Worm (Caenorhabditis elegans) whole organism, L4/young adult: ENCODE results near the gene srh-115.

Source experiments
- W03F9.2 ChIP-seq: fragments of 150-350 bp; optimal IDR thresholded peaks from 2 replicates; lab custom pipeline; 2014; ENCODE audit warnings: missing biosample characterization, missing genetic modification characterization
- dao-5 ChIP-seq: sonication (generic microtip); optimal IDR thresholded peaks from 2 replicates; lab custom pipeline; 2016; ENCODE audit warnings: missing genotype, missing genetic modification characterization, moderate library complexity, missing compliant biosample characterization
- him-1 ChIP-seq: sonication (generic microtip); optimal IDR thresholded peaks from 2 replicates; lab custom pipeline; 2016; ENCODE audit warnings: missing genotype, missing genetic modification reagents, missing genetic modification characterization, missing compliant biosample characterization

The srh-115 gene

DNA sequence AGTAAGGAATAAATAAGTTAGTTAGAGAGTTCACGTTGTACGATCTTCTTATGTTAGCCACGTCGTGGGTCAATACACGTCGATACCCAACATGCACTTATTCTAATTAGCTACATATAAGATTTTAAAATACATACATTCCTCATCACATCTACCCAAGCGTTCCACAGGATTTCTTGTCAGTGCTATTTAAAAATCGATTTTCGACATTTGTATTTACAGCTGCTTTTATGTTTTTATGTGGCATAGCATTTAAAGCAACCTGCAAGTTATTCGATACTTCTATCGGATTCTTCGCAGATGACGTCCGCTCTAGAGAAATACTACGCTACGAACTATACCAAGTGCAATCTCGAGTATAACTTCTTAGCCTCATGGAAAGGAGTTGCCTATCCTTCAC lies at the start of gene srh-115:
TSS of gene srh-115 (plus strand) at position 301 of the 400 bp plus-strand sequence.
- TF ChIP-seq dao-5 (tag; lab: Kevin White, UChicago) (no peak), him-1 (tag; lab: Kevin White, UChicago) (no peak), W03F9.2 (tag; lab: Kevin White, UChicago) (no peak)

ce11 chrV:17206469-17206868 lies 49.1 kb upstream of the srh-115 start:
- no peak for TF ChIP-seq dao-5 (tag; lab: Kevin White, UChicago)
- TF ChIP-seq him-1 (tag; lab: Kevin White, UChicago): no peak
- no peak for TF ChIP-seq W03F9.2 (tag; lab: Kevin White, UChicago)

DNA sequence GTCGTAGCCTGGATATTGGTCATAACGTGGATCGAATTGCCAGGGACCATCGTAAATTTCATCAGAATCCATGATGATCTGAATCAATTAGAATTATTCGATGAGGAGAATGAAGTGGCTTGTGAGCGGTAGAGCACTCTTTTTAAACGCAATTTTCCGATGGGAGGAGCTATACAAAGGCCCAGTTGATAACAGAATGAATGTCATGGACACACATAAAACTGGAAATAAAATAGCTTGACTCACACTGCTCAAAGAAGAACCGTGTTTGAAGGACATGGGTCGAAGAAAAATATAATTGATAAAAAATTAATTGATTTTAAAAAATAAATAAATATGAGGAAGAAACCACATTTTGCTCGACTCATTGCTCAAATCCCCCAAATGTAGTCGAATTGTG lies 47.5 kb upstream of the srh-115 start, which contains the start of gene Y68A4A.13:
TSS of gene Y68A4A.13 (minus strand) at position 101 of the 400 bp plus-strand sequence.
- no peak for TF ChIP-seq dao-5 (tag; lab: Kevin White, UChicago)
- no peak for TF ChIP-seq W03F9.2 (tag; lab: Kevin White, UChicago)

- TF ChIP-seq dao-5 (tag; lab: Kevin White, UChicago) (no peak), him-1 (tag; lab: Kevin White, UChicago) (no peak), W03F9.2 (tag; lab: Kevin White, UChicago) (no peak)
Observed at ce11 chrV:17211989-17212731, 43.4 kb upstream of the srh-115 start, which contains the start of gene srh-236. Gene srh-236, minus strand, starts transcription at chrV:17212039.

ce11 chrV:17212743-17213142 lies 42.8 kb upstream of the srh-115 start, which contains the start of gene srh-113:
Gene srh-113, plus strand, starts transcription at chrV:17213043.
- TF ChIP-seq him-1 (tag; lab: Kevin White, UChicago): no peak
- TF ChIP-seq W03F9.2 (tag; lab: Kevin White, UChicago): no peak
- no peak for TF ChIP-seq dao-5 (tag; lab: Kevin White, UChicago)

ce11 chrV:17215602-17216001 lies 40.0 kb upstream of the srh-115 start:
- TF ChIP-seq dao-5 (tag; lab: Kevin White, UChicago) (no peak), W03F9.2 (tag; lab: Kevin White, UChicago) (no peak), him-1 (tag; lab: Kevin White, UChicago) (no peak)

ce11 chrV:17217690-17218089 lies 37.9 kb upstream of the srh-115 start, which contains the start of gene srbc-62:
Gene srbc-62, plus strand, starts transcription at chrV:17217990.
- no peak for TF ChIP-seq dao-5 (tag; lab: Kevin White, UChicago)
- no peak for TF ChIP-seq him-1 (tag; lab: Kevin White, UChicago)
- no peak for TF ChIP-seq W03F9.2 (tag; lab: Kevin White, UChicago)

DNA sequence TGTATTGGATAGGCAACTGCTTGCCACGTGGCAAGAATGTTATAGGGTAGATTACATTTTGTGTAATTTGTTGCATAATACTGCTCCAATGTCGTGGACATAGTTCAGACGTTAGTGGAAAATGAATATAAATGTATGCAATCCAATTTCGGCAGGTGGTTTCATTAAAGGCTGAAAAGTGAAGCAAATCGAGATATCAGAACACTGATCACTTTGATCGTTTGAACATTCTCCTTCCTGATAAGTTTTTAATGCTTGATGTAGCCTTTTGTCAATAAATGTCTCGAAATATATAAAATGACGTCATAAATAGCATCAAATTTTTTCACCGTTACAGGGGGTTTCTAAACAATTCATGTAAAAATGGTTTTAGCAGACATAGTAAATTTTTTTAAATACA lies 35.2 kb upstream of the srh-115 start, which contains the start of gene srh-109:
TSS of gene srh-109 (minus strand) at position 101 of the 400 bp plus-strand sequence.
- TF ChIP-seq W03F9.2 (tag; lab: Kevin White, UChicago): no peak
- TF ChIP-seq him-1 (tag; lab: Kevin White, UChicago): no peak
- TF ChIP-seq dao-5 (tag; lab: Kevin White, UChicago): no peak

DNA sequence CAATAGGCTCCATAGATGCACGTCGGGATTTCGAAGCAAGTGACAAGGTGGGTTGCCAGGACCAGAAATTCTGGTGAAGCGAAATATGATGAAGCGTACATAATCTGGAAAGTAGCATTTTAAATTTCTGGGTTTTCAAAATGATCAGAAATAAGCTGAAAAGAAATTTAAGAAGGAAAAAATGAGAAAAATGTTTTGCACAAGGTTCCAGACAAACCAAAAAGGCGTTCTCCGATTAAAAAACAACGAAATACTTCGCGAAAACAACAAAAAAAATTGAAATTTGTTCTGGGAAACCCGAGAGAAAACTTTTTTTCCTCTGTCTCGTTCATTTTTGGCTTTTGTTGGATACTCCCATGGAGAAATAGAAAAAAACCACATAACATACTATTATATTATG lies 32.2 kb upstream of the srh-115 start, which contains the start of gene srh-252:
TSS of gene srh-252 (minus strand) at position 101 of the 400 bp plus-strand sequence.
- no peak for TF ChIP-seq him-1 (tag; lab: Kevin White, UChicago)
- no peak for TF ChIP-seq W03F9.2 (tag; lab: Kevin White, UChicago)
- TF ChIP-seq dao-5 (tag; lab: Kevin White, UChicago): no peak

DNA sequence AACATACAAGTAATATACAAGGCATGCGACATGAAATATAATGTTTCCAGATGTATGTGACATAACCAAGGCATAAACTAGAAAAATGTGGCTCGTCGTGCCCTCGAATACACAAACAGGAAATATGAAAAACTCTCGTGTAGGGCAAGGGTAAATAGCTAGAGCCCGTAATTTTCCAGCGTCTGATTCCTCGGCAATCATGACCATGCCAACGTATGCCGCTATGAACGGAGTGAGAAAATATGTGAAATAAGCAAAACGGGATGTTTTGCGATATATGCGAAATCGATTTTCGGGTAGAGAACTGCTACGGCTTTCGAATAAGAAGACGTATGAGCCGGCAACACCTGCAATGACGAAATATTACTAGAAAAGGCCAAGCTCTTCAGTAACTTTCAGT lies 30.2 kb upstream of the srh-115 start, which contains the start of gene scl-25:
TSS of gene scl-25 (plus strand) at position 301 of the 400 bp plus-strand sequence.
- TF ChIP-seq dao-5 (tag; lab: Kevin White, UChicago) (no peak), W03F9.2 (tag; lab: Kevin White, UChicago) (no peak), him-1 (tag; lab: Kevin White, UChicago) (no peak)

ce11 chrV:17226119-17226518 lies 29.4 kb upstream of the srh-115 start, which contains the start of gene srh-112:
Gene srh-112, minus strand, starts transcription at chrV:17226219.
- TF ChIP-seq W03F9.2 (tag; lab: Kevin White, UChicago): no peak

DNA sequence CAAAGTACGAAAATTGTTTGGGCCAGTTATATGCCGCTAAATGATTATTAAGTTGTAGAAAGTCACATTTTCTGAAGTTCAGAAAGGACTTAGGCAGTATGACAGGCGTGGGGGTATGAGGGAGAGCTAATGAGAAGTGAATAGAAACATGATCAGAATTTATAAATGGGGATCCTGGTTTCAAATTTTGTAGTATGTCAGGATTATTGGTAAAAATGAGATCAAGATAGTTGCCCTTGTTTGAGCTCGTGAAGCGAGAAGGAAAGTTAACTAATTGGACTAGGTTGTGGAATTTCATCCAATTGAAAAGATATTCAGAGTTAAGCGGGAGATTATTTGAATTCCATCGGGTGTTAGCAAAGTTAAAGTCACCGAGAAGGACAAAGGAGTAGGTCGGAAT lies 23.2 kb upstream of the srh-115 start:
- TF ChIP-seq dao-5 (tag; lab: Kevin White, UChicago) (no peak), him-1 (tag; lab: Kevin White, UChicago) (no peak), W03F9.2 (tag; lab: Kevin White, UChicago) (no peak)

DNA sequence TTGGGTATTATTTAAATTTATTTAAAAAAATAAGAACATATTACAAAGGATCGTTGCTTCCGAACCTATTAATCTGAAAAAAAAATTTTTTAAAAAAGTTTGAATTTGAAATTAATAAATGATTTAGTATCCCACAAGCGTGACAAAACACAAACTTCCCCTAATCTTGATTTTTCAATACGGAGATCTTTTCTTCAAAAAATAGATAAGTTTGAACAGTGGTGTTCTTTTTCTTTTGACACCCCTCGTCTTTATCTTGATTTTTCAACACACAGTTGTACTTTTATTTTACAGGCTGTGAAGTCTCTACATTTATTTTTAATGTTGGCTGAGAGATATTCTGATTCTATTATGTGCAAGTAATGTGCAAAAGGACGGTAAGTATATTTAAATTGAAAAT lies 19.2 kb upstream of the srh-115 start, which contains the start of gene T19C9.10:
TSS of gene T19C9.10 (plus strand) at position 248 of the 400 bp plus-strand sequence.
- TF ChIP-seq W03F9.2 (tag; lab: Kevin White, UChicago) (no peak), dao-5 (tag; lab: Kevin White, UChicago) (no peak), him-1 (tag; lab: Kevin White, UChicago) (no peak)
